Worm (Caenorhabditis elegans) whole organism, mixed stage, embryonic: ENCODE data around the gene T25B2.2.

Source experiments
- blmp-1 ChIP-seq: fragments of 150-350 bp; optimal IDR thresholded peaks from 2 replicates; lab custom pipeline; 2014; ENCODE audit warnings: missing biosample characterization, missing genetic modification characterization
- ceh-39 ChIP-seq: fragments of 150-350 bp; optimal IDR thresholded peaks from 2 replicates; lab custom pipeline; 2014; ENCODE audit warnings: missing biosample characterization, missing genetic modification characterization
- ceh-43 ChIP-seq: fragments of 200-800 bp; sonication (Bioruptor generic); optimal IDR thresholded peaks from 2 replicates; lab custom pipeline; 2018; ENCODE audit warnings: mild to moderate bottlenecking, missing genetic modification characterization, moderate library complexity, missing compliant biosample characterization
- ces-1 ChIP-seq: fragments of 150-350 bp; optimal IDR thresholded peaks from 2 replicates; lab custom pipeline; 2014; ENCODE audit warnings: missing biosample characterization, missing genetic modification reagents, missing genetic modification characterization
- cnd-1 ChIP-seq: fragments of 200-800 bp; sonication (Bioruptor generic); optimal IDR thresholded peaks from 2 replicates; lab custom pipeline; 2018; ENCODE audit warnings: mild to moderate bottlenecking, missing genetic modification characterization, missing compliant biosample characterization
- drap-1 ChIP-seq: fragments of 200-800 bp; sonication (Bioruptor generic); optimal IDR thresholded peaks from 3 replicates; lab custom pipeline; 2018; ENCODE audit warnings: mild to moderate bottlenecking, missing genetic modification characterization, missing compliant biosample characterization
- elt-1 ChIP-seq: sonication (generic microtip); optimal IDR thresholded peaks from 2 replicates; lab custom pipeline; 2017; ENCODE audit warnings: missing genetic modification characterization, mild to moderate bottlenecking, missing compliant biosample characterization, antibody characterized with exemption, moderate library complexity, borderline replicate concordance; ENCODE audit not compliant: insufficient read depth
- elt-3 ChIP-seq: fragments of 150-350 bp; optimal IDR thresholded peaks from 2 replicates; lab custom pipeline; 2014; ENCODE audit warnings: missing biosample characterization, missing genetic modification characterization
- flh-1 ChIP-seq: fragments of 200-800 bp; sonication (Bioruptor generic); optimal IDR thresholded peaks from 2 replicates; lab custom pipeline; 2018; ENCODE audit warnings: mild to moderate bottlenecking, missing genetic modification characterization, moderate library complexity, missing compliant biosample characterization
- ham-2 ChIP-seq: fragments of 200-800 bp; sonication (Bioruptor generic); optimal IDR thresholded peaks from 2 replicates; lab custom pipeline; 2018; ENCODE audit warnings: mild to moderate bottlenecking, missing genetic modification characterization, missing compliant biosample characterization
- hlh-1 ChIP-seq: fragments of 150-350 bp; optimal IDR thresholded peaks from 2 replicates; lab custom pipeline; 2014; ENCODE audit warnings: missing biosample characterization, missing genetic modification reagents, missing genetic modification characterization
- lin-13 ChIP-seq: fragments of 150-350 bp; optimal IDR thresholded peaks from 2 replicates; lab custom pipeline; 2014; ENCODE audit warnings: missing biosample characterization, missing genetic modification characterization
- lin-32 ChIP-seq: fragments of 200-800 bp; sonication (Bioruptor generic); optimal IDR thresholded peaks from 2 replicates; lab custom pipeline; 2018; ENCODE audit warnings: mild to moderate bottlenecking, missing genetic modification characterization, missing compliant biosample characterization
- lsy-2 ChIP-seq: fragments of 150-350 bp; optimal IDR thresholded peaks from 2 replicates; lab custom pipeline; 2014; ENCODE audit warnings: missing biosample characterization, missing genetic modification characterization
- mab-5 ChIP-seq: fragments of 150-350 bp; optimal IDR thresholded peaks from 2 replicates; lab custom pipeline; 2014; ENCODE audit warnings: missing biosample characterization, missing genetic modification characterization
- mep-1 ChIP-seq: fragments of 150-350 bp; optimal IDR thresholded peaks from 2 replicates; lab custom pipeline; 2017; ENCODE audit warnings: missing biosample characterization, missing genetic modification reagents, missing genetic modification characterization, inconsistent platforms
- mls-2 ChIP-seq: sonication (generic microtip); optimal IDR thresholded peaks from 2 replicates; lab custom pipeline; 2016; ENCODE audit warnings: mild to moderate bottlenecking, missing genetic modification characterization, moderate library complexity, missing compliant biosample characterization
- nhr-2 ChIP-seq: fragments of 150-350 bp; optimal IDR thresholded peaks from 2 replicates; lab custom pipeline; 2014; ENCODE audit warnings: missing biosample characterization, missing genetic modification characterization
- nhr-237 ChIP-seq: fragments of 150-350 bp; optimal IDR thresholded peaks from 2 replicates; lab custom pipeline; 2014; ENCODE audit warnings: missing biosample characterization, missing genetic modification characterization
- nhr-76 ChIP-seq: sonication (generic microtip); optimal IDR thresholded peaks from 2 replicates; lab custom pipeline; 2017; ENCODE audit warnings: missing biosample characterization, missing genetic modification characterization
- pha-4 ChIP-seq: fragments of 150-350 bp; optimal IDR thresholded peaks from 2 replicates; lab custom pipeline; 2018; ENCODE audit warnings: missing biosample characterization, missing genetic modification reagents, missing genetic modification characterization
- sem-2 ChIP-seq: fragments of 200-800 bp; sonication (Bioruptor generic); optimal IDR thresholded peaks from 2 replicates; lab custom pipeline; 2018; ENCODE audit warnings: mild to moderate bottlenecking, missing genetic modification characterization, missing compliant biosample characterization
- snpc-4 ChIP-seq: fragments of 150-350 bp; optimal IDR thresholded peaks from 2 replicates; lab custom pipeline; 2014; ENCODE audit warnings: missing biosample characterization, missing genetic modification characterization
- sptf-1 ChIP-seq: sonication (generic microtip); optimal IDR thresholded peaks from 2 replicates; lab custom pipeline; 2017; ENCODE audit warnings: mild to moderate bottlenecking, missing genetic modification characterization, moderate library complexity, missing compliant biosample characterization
- tbx-8 ChIP-seq: fragments of 200-800 bp; sonication (Bioruptor generic); optimal IDR thresholded peaks from 2 replicates; lab custom pipeline; 2018; ENCODE audit warnings: mild to moderate bottlenecking, missing genetic modification characterization, moderate library complexity, missing compliant biosample characterization
- unc-120 ChIP-seq: sonication (generic microtip); optimal IDR thresholded peaks from 2 replicates; lab custom pipeline; 2017; ENCODE audit warnings: missing genetic modification characterization, missing compliant biosample characterization; ENCODE audit not compliant: poor library complexity, severe bottlenecking
- unc-39 ChIP-seq: fragments of 150-350 bp; optimal IDR thresholded peaks from 2 replicates; lab custom pipeline; 2014; ENCODE audit warnings: missing biosample characterization, missing genetic modification characterization
- unc-62 ChIP-seq: fragments of 150-350 bp; optimal IDR thresholded peaks from 2 replicates; lab custom pipeline; 2014; ENCODE audit warnings: missing biosample characterization, missing genetic modification reagents, missing genetic modification characterization
- zip-8 ChIP-seq: fragments of 150-350 bp; optimal IDR thresholded peaks from 2 replicates; lab custom pipeline; 2014; ENCODE audit warnings: missing biosample characterization, missing genetic modification characterization
- ztf-11 ChIP-seq: fragments of 150-350 bp; optimal IDR thresholded peaks from 2 replicates; lab custom pipeline; 2014; ENCODE audit warnings: missing biosample characterization, missing genetic modification characterization

Gene T25B2.2

DNA sequence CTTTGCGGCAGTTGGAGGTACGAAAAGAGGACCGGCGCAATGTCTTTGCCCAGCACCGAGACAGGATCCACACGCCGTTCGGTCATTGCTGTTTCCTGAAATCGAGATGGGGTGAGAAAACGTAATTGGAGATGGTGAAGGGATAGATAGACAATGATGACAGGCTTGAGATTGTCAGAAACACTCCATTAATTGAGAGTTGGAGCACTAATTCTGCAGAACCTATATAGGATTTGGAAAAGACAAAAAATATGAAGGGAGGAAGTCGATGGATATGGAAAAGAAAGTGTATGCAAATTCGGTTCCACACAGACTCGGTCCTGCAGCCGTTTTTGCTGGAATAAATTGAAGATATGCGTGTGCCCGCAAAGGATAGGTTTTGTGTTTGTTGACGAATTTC is 31.2 kb upstream of the T25B2.2 start, which contains the start of gene Y72A10A.1:
TSS of gene Y72A10A.1 (minus strand) at position 101 of the 400 bp plus-strand sequence.
- TF ChIP-seq elt-1 (tag; lab: Kevin White, UChicago), result no peak
- TF ChIP-seq pha-4 (tag; lab: Kevin White, UChicago), result no peak
- TF ChIP-seq sem-2 (GFP tag; lab: Kevin White, UChicago), result no peak
- TF ChIP-seq sptf-1 (tag; lab: Kevin White, UChicago), result no peak
- TF ChIP-seq tbx-8, result no peak
- TF ChIP-seq unc-62 (GFP tag; lab: Kevin White, UChicago), result no peak
- no peak for TF ChIP-seq nhr-76
- TF ChIP-seq lin-32 (GFP tag; lab: Kevin White, UChicago), result no peak
- no peak for TF ChIP-seq unc-120 (tag; lab: Kevin White, UChicago)
- no peak for TF ChIP-seq flh-1 (GFP tag; lab: Kevin White, UChicago)
- no peak for TF ChIP-seq mep-1 (tag; lab: Kevin White, UChicago)

DNA sequence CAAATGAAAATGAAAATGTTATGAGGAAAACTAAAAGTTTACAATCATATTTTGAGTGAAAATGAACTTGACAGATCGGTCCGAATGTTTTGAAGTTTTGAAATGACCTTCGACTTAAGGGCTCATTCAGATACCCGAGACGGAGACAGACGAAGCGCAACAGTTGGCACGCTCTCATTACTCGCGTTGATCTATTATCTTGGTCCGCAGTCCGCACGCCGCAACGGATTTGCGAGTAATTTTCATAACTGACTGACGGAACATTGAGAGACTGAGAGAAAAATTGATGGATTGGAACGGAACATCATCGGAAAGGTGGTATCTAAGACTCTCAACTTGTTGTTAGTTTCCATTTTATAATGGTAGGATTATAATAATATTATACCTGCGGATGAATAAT is 23.5 kb upstream of the T25B2.2 start:
- TF ChIP-seq lsy-2 (tag; lab: Kevin White, UChicago), result no peak
- TF ChIP-seq ztf-11 (tag; lab: Kevin White, UChicago), result no peak
- no peak for TF ChIP-seq ceh-39 (tag; lab: Kevin White, UChicago)
- no peak for TF ChIP-seq blmp-1
- peak; percentile 81 for TF ChIP-seq unc-62 (GFP tag; lab: Kevin White, UChicago)
- TF ChIP-seq hlh-1, result peak; percentile 94
- TF ChIP-seq flh-1 (GFP tag; lab: Kevin White, UChicago), result no peak
- peak; percentile 45 for TF ChIP-seq unc-120 (tag; lab: Kevin White, UChicago)
- no peak for TF ChIP-seq zip-8
- TF ChIP-seq tbx-8, result no peak
- TF ChIP-seq elt-3 (tag; lab: Kevin White, UChicago), result no peak
- no peak for TF ChIP-seq mab-5 (tag; lab: Kevin White, UChicago)
- no peak for TF ChIP-seq ces-1 (GFP tag; lab: Kevin White, UChicago)

DNA sequence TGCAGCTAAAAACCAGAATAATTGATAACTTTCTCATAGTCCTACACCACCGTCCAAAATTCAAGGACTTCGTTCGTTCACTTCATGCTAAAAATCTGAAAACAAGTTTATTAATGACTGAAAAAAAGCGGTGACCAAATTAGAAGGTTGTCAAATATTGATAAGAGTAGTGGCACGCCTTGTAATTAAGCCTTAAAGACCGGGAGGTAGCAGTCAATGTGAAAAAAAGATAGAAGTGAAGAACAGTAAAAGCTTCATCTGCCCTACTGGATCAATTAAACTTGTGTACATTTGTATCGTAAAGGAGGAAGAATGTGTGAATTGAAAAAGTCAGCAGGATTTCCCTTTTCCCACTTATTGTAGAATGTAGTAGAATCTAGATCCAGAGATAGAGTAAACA is 19.0 kb upstream of the T25B2.2 start, which contains the start of gene tag-275:
TSS of gene tag-275 (minus strand) at position 101 of the 400 bp plus-strand sequence.
- TF ChIP-seq lin-13 (tag; lab: Kevin White, UChicago), result no peak
- TF ChIP-seq nhr-237, result no peak

DNA sequence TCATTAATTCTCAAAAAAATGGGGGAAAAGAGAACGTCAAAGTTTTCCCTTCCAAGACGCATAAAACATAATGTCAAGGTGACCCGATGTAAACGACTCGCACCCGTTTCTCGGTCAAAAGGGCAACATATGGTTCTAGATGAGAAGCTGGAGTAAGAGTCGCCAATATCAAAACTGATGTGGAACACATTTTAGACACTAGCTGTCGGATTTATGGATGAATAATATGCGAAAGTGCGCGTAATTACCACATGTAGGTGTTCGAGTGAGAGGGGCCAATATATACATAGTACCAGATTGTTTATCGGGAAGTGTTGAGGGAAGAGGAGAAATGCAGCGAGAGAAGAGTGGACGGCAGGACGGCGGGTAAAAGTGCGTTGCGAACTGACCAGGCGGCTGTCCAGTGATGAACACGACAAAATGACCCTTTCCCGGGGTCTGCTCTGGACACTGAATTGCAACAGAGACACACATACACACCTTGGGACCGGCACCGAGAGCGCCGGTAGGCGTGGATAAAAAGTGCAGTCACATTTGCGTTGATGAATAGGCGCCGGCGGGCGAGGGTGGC is 18.4 kb upstream of the T25B2.2 start:
- TF ChIP-seq unc-39 (tag; lab: Kevin White, UChicago) (no peak), sptf-1 (tag; lab: Kevin White, UChicago) (peak; percentile 15), cnd-1 (tag; lab: Kevin White, UChicago) (no peak), zip-8 (no peak), snpc-4 (no peak), sem-2 (GFP tag; lab: Kevin White, UChicago) (no peak), flh-1 (GFP tag; lab: Kevin White, UChicago) (no peak), nhr-237 (no peak), unc-62 (GFP tag; lab: Kevin White, UChicago) (peak; percentile 2), mls-2 (tag; lab: Kevin White, UChicago) (peak; percentile 37), unc-120 (tag; lab: Kevin White, UChicago) (peak; percentile 51), tbx-8 (no peak), ceh-43 (GFP tag; lab: Kevin White, UChicago) (no peak), pha-4 (tag; lab: Kevin White, UChicago) (no peak), hlh-1 (peak; percentile 75), mep-1 (tag; lab: Kevin White, UChicago) (no peak), ceh-39 (tag; lab: Kevin White, UChicago) (no peak), nhr-2 (tag; lab: Kevin White, UChicago) (peak; percentile 47)
- TF ChIP-seq, all 35 proteins: peak for 6

DNA sequence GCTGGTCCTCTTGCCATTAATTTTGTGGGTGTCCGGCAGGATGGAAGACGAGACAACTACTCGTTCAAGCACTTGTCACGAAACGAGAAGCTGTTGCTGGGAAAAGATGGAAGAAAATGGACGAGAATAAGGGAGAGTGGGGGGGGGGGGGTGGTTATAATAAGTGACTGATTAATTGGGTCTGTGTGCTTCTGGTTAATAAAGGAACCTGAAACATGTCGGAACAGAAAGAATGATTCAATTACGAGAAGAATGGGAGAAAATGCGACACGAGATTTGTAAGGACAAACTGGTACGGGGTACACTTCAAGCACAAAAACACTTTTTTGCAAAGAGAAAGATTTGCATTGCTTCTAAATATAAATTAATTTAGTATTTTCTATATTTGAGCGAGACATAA is 14.0 kb upstream of the T25B2.2 start:
- TF ChIP-seq drap-1 (GFP tag; lab: Kevin White, UChicago), result no peak
- no peak for TF ChIP-seq sptf-1 (tag; lab: Kevin White, UChicago)
- TF ChIP-seq ces-1 (GFP tag; lab: Kevin White, UChicago), result peak; percentile 85
- no peak for TF ChIP-seq ham-2 (GFP tag; lab: Kevin White, UChicago)
